Worm (Caenorhabditis elegans): Measurements from ENCODE around the gene pie-1.

The pie-1 gene

ce11 chrIII:12410304-12410703, 16.4 kb upstream of the pie-1 start:
- TF ChIP-seq hmg-20 (GFP tag; IDR thresholded peaks at IDR 0.05), result no peak
- no peak for TF ChIP-seq nfya-2 (GFP tag; IDR thresholded peaks at IDR 0.05)
- TF ChIP-seq ets-4 (GFP tag; optimal IDR thresholded peaks at IDR 0.05), result no peak
- no peak for TF ChIP-seq C17E4.6 (GFP tag; IDR thresholded peaks at IDR 0.05)
- TF ChIP-seq tlf-1 (GFP tag; optimal IDR thresholded peaks at IDR 0.05), result no peak
- TF ChIP-seq madf-3 (GFP tag; IDR thresholded peaks at IDR 0.05), result no peak
- TF ChIP-seq snpc-1.1 (tag; optimal IDR thresholded peaks at IDR 0.05; ENCODE audit: insufficient read depth), result no peak
- no peak for TF ChIP-seq aptf-3 (GFP tag; IDR thresholded peaks at IDR 0.05)
- TF ChIP-seq rcor-1 (GFP tag; IDR thresholded peaks at IDR 0.05), result no peak
- no peak for TF ChIP-seq lsl-1 (GFP tag; optimal IDR thresholded peaks at IDR 0.05)
- TF ChIP-seq snpc-1.3 (tag; optimal IDR thresholded peaks at IDR 0.05; ENCODE audit: insufficient read depth), result no peak
- no peak for TF ChIP-seq nhr-80 (tag; optimal IDR thresholded peaks at IDR 0.05)
- no peak for TF ChIP-seq ztf-28 (GFP tag; IDR thresholded peaks at IDR 0.05)
- no peak for TF ChIP-seq athp-1 (tag; optimal IDR thresholded peaks at IDR 0.05)
- TF ChIP-seq somi-1 (GFP tag; optimal IDR thresholded peaks at IDR 0.05), result no peak
- TF ChIP-seq T07F8.4 (tag; optimal IDR thresholded peaks at IDR 0.05), result no peak

- no peak for TF ChIP-seq F33H1.4 (GFP tag; IDR thresholded peaks at IDR 0.05)
- no peak for TF ChIP-seq F37B4.10 (GFP tag; IDR thresholded peaks at IDR 0.05)
- TF ChIP-seq mxl-1 (tag; optimal IDR thresholded peaks at IDR 0.05), result no peak
- no peak for TF ChIP-seq nhr-27 (tag; optimal IDR thresholded peaks at IDR 0.05)
- TF ChIP-seq lin-54 (GFP tag; optimal IDR thresholded peaks at IDR 0.05), result no peak
- no peak for TF ChIP-seq Y53F4B.3 (GFP tag; IDR thresholded peaks at IDR 0.05)
- no peak for TF ChIP-seq hmg-1.2 (GFP tag; IDR thresholded peaks at IDR 0.05)
- TF ChIP-seq ceh-91 (GFP tag; IDR thresholded peaks at IDR 0.05), result no peak
- no peak for TF ChIP-seq snpc-4 (GFP tag; optimal IDR thresholded peaks at IDR 0.05)
- no peak for TF ChIP-seq snpc-4 (tag; optimal IDR thresholded peaks at IDR 0.05)
- no peak for TF ChIP-seq B0336.3 (GFP tag; IDR thresholded peaks at IDR 0.05)
- no peak for TF ChIP-seq B0261.1 (tag; optimal IDR thresholded peaks at IDR 0.05)
Measured at ce11 chrIII:12411059-12411458, 15.6 kb upstream of the pie-1 start.

- no peak for TF ChIP-seq lin-40 (tag; optimal IDR thresholded peaks at IDR 0.05)
- TF ChIP-seq Y53G8AR.9 (GFP tag; conservative IDR thresholded peaks at IDR 0.05), result no peak
- no peak for TF ChIP-seq F22D6.2 (tag; optimal IDR thresholded peaks at IDR 0.05)
- TF ChIP-seq lag-1 (GFP tag; IDR thresholded peaks at IDR 0.05), result no peak
- no peak for TF ChIP-seq unc-62 (GFP tag; optimal IDR thresholded peaks at IDR 0.05)
- TF ChIP-seq dpl-1 (GFP tag; optimal IDR thresholded peaks at IDR 0.05), result no peak
Measured at ce11 chrIII:12411668-12412067, 15.0 kb upstream of the pie-1 start.

- TF ChIP-seq zim-3 (tag; optimal IDR thresholded peaks at IDR 0.05), result no peak
- no peak for TF ChIP-seq snpc-4 (GFP tag; optimal IDR thresholded peaks at IDR 0.05)
- TF ChIP-seq snpc-4 (tag; optimal IDR thresholded peaks at IDR 0.05), result no peak
- TF ChIP-seq repo-1 (tag; optimal IDR thresholded peaks at IDR 0.05), result no peak
- TF ChIP-seq athp-1 (tag; optimal IDR thresholded peaks at IDR 0.05), result no peak
- TF ChIP-seq lin-26 (GFP tag; IDR thresholded peaks at IDR 0.05), result no peak
- TF ChIP-seq aptf-2 (GFP tag; conservative IDR thresholded peaks at IDR 0.05), result no peak
- TF ChIP-seq Y67H2A.10 (GFP tag; conservative IDR thresholded peaks at IDR 0.05), result no peak
- TF ChIP-seq F33H1.4 (GFP tag; IDR thresholded peaks at IDR 0.05), result no peak
- no peak for TF ChIP-seq Y95B8A.8 (GFP tag; IDR thresholded peaks at IDR 0.05)
- TF ChIP-seq F23B12.7 (tag; optimal IDR thresholded peaks at IDR 0.05; ENCODE audit: insufficient read depth), result no peak
- no peak for TF ChIP-seq egl-18 (GFP tag; IDR thresholded peaks at IDR 0.05)
- TF ChIP-seq ceh-27 (GFP tag; optimal IDR thresholded peaks at IDR 0.05), result no peak
- TF ChIP-seq T07F8.4 (tag; optimal IDR thresholded peaks at IDR 0.05), result no peak
Measured at ce11 chrIII:12414533-12414932, 12.2 kb upstream of the pie-1 start.
